Fruit fly (Drosophila melanogaster) whole organism, embryonic: ENCODE measurements around the gene CG5225.

Experiments
- B-H2 ChIP-seq: fragments of 200-800 bp; sonication (Bioruptor generic); optimal IDR thresholded peaks from 2 replicates; lab custom pipeline; 2018; ENCODE audit warnings: missing biosample characterization, mild to moderate bottlenecking, missing genetic modification characterization
- Bteb2 ChIP-seq: fragments of 200-800 bp; sonication (Bioruptor generic); optimal IDR thresholded peaks from 2 replicates; lab custom pipeline; 2016; ENCODE audit warnings: missing biosample characterization, missing genetic modification characterization
- CG10543 ChIP-seq: fragments of 200-800 bp; sonication (Bioruptor generic); optimal IDR thresholded peaks from 3 replicates; lab custom pipeline; 2017; ENCODE audit warnings: missing biosample characterization, mild to moderate bottlenecking, missing genetic modification characterization, moderate library complexity
- CG12659 ChIP-seq: fragments of 200-800 bp; sonication (Bioruptor generic); optimal IDR thresholded peaks from 3 replicates; lab custom pipeline; 2017; ENCODE audit warnings: mild to moderate bottlenecking, missing biosample characterization, missing genetic modification reagents, missing genetic modification characterization
- CG13123 ChIP-seq: fragments of 200-800 bp; sonication (Bioruptor generic); optimal IDR thresholded peaks from 2 replicates; lab custom pipeline; 2016; ENCODE audit warnings: missing biosample characterization, missing genetic modification characterization
- CG14667 ChIP-seq: fragments of 200-800 bp; sonication (Bioruptor generic); IDR thresholded peaks from 2 replicates; pipeline ENCODE4 v1.3.6; 2022; ENCODE audit warnings: missing biosample characterization, missing genetic modification characterization
- CG15514 ChIP-seq: fragments of 200-800 bp; sonication (Bioruptor generic); optimal IDR thresholded peaks from 3 replicates; lab custom pipeline; 2017; ENCODE audit warnings: missing biosample characterization, missing genetic modification characterization, mild to moderate bottlenecking, moderate library complexity, missing genetic modification reagents
- CG32532 ChIP-seq: fragments of 200-800 bp; sonication (Bioruptor generic); IDR thresholded peaks from 2 replicates; pipeline ENCODE4 v1.3.6; 2022; ENCODE audit warnings: missing biosample characterization, missing genetic modification characterization
- CG3407 ChIP-seq: fragments of 200-800 bp; sonication (Bioruptor generic); optimal IDR thresholded peaks from 2 replicates; lab custom pipeline; 2018; ENCODE audit warnings: missing biosample characterization, mild to moderate bottlenecking, missing genetic modification characterization
- CG4730 ChIP-seq: fragments of 200-800 bp; sonication (Bioruptor generic); IDR thresholded peaks from 2 replicates; pipeline ENCODE4 v1.3.6; 2022; ENCODE audit warnings: missing biosample characterization, missing genetic modification characterization
- CG6272 ChIP-seq: fragments of 200-800 bp; sonication (Bioruptor generic); IDR thresholded peaks from 2 replicates; pipeline ENCODE4 v1.3.6; 2022; ENCODE audit warnings: missing biosample characterization, missing genetic modification characterization
- CG7556 ChIP-seq: fragments of 200-800 bp; sonication (Bioruptor generic); optimal IDR thresholded peaks from 2 replicates; lab custom pipeline; 2017; ENCODE audit warnings: missing biosample characterization, mild to moderate bottlenecking, missing genetic modification characterization
- CG7839 ChIP-seq: fragments of 200-800 bp; sonication (Bioruptor generic); optimal IDR thresholded peaks from 3 replicates; lab custom pipeline; 2018; ENCODE audit warnings: missing biosample characterization, mild to moderate bottlenecking, missing genetic modification characterization, moderate library complexity
- CG7987 ChIP-seq: fragments of 200-800 bp; sonication (Bioruptor generic); optimal IDR thresholded peaks from 2 replicates; lab custom pipeline; 2018; ENCODE audit warnings: missing biosample characterization, mild to moderate bottlenecking, missing genetic modification characterization, moderate library complexity
- CG8290 ChIP-seq, 3 experiments: fragments of 200-800 bp; sonication (Bioruptor generic); optimal IDR thresholded peaks; 2 replicates each; lab custom pipeline; 2016 to 2019; ENCODE audit warnings: missing biosample characterization in 3 of 3, missing genetic modification characterization in 3 of 3, mild to moderate bottlenecking in 2 of 3, moderate library complexity in 1 of 3
- CG9437 ChIP-seq: fragments of 200-800 bp; sonication (Bioruptor generic); optimal IDR thresholded peaks from 2 replicates; lab custom pipeline; 2018; ENCODE audit warnings: missing biosample characterization, mild to moderate bottlenecking, missing genetic modification characterization
- CoRest ChIP-seq: fragments of 200-800 bp; sonication (Bioruptor generic); optimal IDR thresholded peaks from 3 replicates; lab custom pipeline; 2018; ENCODE audit warnings: missing biosample characterization, mild to moderate bottlenecking, missing genetic modification characterization, moderate library complexity
- Deaf1 ChIP-seq: fragments of 200-800 bp; optimal IDR thresholded peaks from 3 replicates; lab custom pipeline; 2019; ENCODE audit warnings: missing biosample characterization, mild to moderate bottlenecking, missing genetic modification characterization, moderate library complexity
- Fer1 ChIP-seq: fragments of 200-800 bp; sonication (Bioruptor generic); optimal IDR thresholded peaks from 2 replicates; lab custom pipeline; 2017; ENCODE audit warnings: missing biosample characterization, mild to moderate bottlenecking, missing genetic modification characterization
- Fer2 ChIP-seq: fragments of 200-800 bp; sonication (Bioruptor generic); optimal IDR thresholded peaks from 2 replicates; lab custom pipeline; 2018; ENCODE audit warnings: missing biosample characterization, mild to moderate bottlenecking, missing genetic modification characterization, moderate library complexity
- H15 ChIP-seq: fragments of 200-800 bp; sonication (Bioruptor generic); IDR thresholded peaks from 3 replicates; pipeline ENCODE4 v1.3.6; 2022; ENCODE audit warnings: missing biosample characterization, missing genetic modification characterization
- HLH3B ChIP-seq: fragments of 200-800 bp; sonication (Bioruptor generic); IDR thresholded peaks from 2 replicates; pipeline ENCODE4 v1.3.6; 2022; ENCODE audit warnings: missing biosample characterization, missing genetic modification characterization
- Hr51 ChIP-seq, 2 experiments: fragments of 200-800 bp; sonication (Bioruptor generic); optimal IDR thresholded peaks; 2 replicates in 1 of 2; 3 replicates in 1 of 2; lab custom pipeline; 2016 to 2018; ENCODE audit warnings: missing biosample characterization in 2 of 2, missing genetic modification characterization in 2 of 2, mild to moderate bottlenecking in 1 of 2, moderate library complexity in 1 of 2
- Jarid2 ChIP-seq: fragments of 200-800 bp; sonication (Bioruptor generic); optimal IDR thresholded peaks from 3 replicates; lab custom pipeline; 2017; ENCODE audit warnings: mild to moderate bottlenecking, missing biosample characterization, missing genetic modification reagents, missing genetic modification characterization
- MBD-R2 ChIP-seq: fragments of 200-800 bp; sonication (Bioruptor generic); IDR thresholded peaks from 2 replicates; pipeline ENCODE4 v1.3.6; 2022; ENCODE audit warnings: missing biosample characterization, missing genetic modification characterization
- Side ChIP-seq: fragments of 200-800 bp; sonication (Bioruptor generic); optimal IDR thresholded peaks from 2 replicates; lab custom pipeline; 2016; ENCODE audit warnings: missing biosample characterization, missing genetic modification characterization
- Tbp ChIP-seq: fragments of >200 bp; optimal IDR thresholded peaks from 2 replicates; lab custom pipeline; 2018; ENCODE audit warnings: missing biosample characterization, missing genetic modification characterization
- ab ChIP-seq: fragments of 200-800 bp; sonication (Bioruptor generic); optimal IDR thresholded peaks from 2 replicates; lab custom pipeline; 2016; ENCODE audit warnings: missing biosample characterization, missing genetic modification characterization
- abd-A ChIP-seq: fragments of 200-800 bp; sonication (Bioruptor generic); optimal IDR thresholded peaks from 3 replicates; lab custom pipeline; 2019; ENCODE audit warnings: missing biosample characterization, mild to moderate bottlenecking, missing genetic modification characterization, moderate library complexity
- amos ChIP-seq: fragments of 200-800 bp; sonication (Bioruptor generic); IDR thresholded peaks from 2 replicates; pipeline ENCODE4 v1.3.6; 2022; ENCODE audit warnings: missing biosample characterization, missing genetic modification characterization; ENCODE audit not compliant: partially characterized antibody
- caup ChIP-seq: fragments of 200-800 bp; sonication (Bioruptor generic); optimal IDR thresholded peaks from 3 replicates; lab custom pipeline; 2017; ENCODE audit warnings: missing biosample characterization, mild to moderate bottlenecking, missing genetic modification characterization, moderate library complexity; ENCODE audit not compliant: severe bottlenecking
- cg ChIP-seq: fragments of 200-800 bp; sonication (Bioruptor generic); optimal IDR thresholded peaks from 3 replicates; lab custom pipeline; 2019; ENCODE audit warnings: missing biosample characterization, mild to moderate bottlenecking, missing genetic modification characterization, moderate library complexity
- corto ChIP-seq: fragments of 200-800 bp; sonication (Bioruptor generic); optimal IDR thresholded peaks from 2 replicates; lab custom pipeline; 2016; ENCODE audit warnings: missing biosample characterization, mild to moderate bottlenecking, missing genetic modification characterization, moderate library complexity
- crp ChIP-seq, 2 experiments: fragments of 200-800 bp; sonication (Bioruptor generic); optimal IDR thresholded peaks; 2 replicates in 1 of 2; 3 replicates in 1 of 2; lab custom pipeline; 2017; ENCODE audit warnings: missing biosample characterization in 2 of 2, missing genetic modification characterization in 2 of 2, mild to moderate bottlenecking in 1 of 2, moderate library complexity in 1 of 2
- danr ChIP-seq: fragments of 200-800 bp; sonication (Bioruptor generic); IDR thresholded peaks from 2 replicates; pipeline ENCODE4 v1.3.6; 2022; ENCODE audit warnings: missing biosample characterization, missing genetic modification characterization
- eve ChIP-seq, 2 experiments: fragments of >200 bp; optimal IDR thresholded peaks; 2 replicates each; lab custom pipeline; 2017; ENCODE audit warnings: missing biosample characterization in 2 of 2, missing genetic modification characterization in 2 of 2
- fd96Cb ChIP-seq: fragments of 200-800 bp; sonication (Bioruptor generic); optimal IDR thresholded peaks from 2 replicates; lab custom pipeline; 2018; ENCODE audit warnings: missing biosample characterization, mild to moderate bottlenecking, missing genetic modification characterization, moderate library complexity
- kay ChIP-seq: fragments of 200-800 bp; sonication (Bioruptor generic); optimal IDR thresholded peaks from 2 replicates; lab custom pipeline; 2016; ENCODE audit warnings: missing biosample characterization, missing genetic modification characterization
- ken ChIP-seq: fragments of 200-800 bp; sonication (Bioruptor generic); IDR thresholded peaks from 3 replicates; pipeline ENCODE4 v1.3.6; 2022; ENCODE audit warnings: missing biosample characterization, missing genetic modification characterization
- lab ChIP-seq: fragments of 200-800 bp; sonication (Bioruptor generic); optimal IDR thresholded peaks from 3 replicates; lab custom pipeline; 2017; ENCODE audit warnings: missing biosample characterization, missing genetic modification characterization, mild to moderate bottlenecking, moderate library complexity, missing genetic modification reagents
- nerfin-2 ChIP-seq: fragments of 200-800 bp; sonication (Bioruptor generic); IDR thresholded peaks from 2 replicates; pipeline ENCODE4 v1.3.6; 2022; ENCODE audit warnings: missing biosample characterization, missing genetic modification characterization; ENCODE audit not compliant: partially characterized antibody
- nom ChIP-seq: fragments of 200-800 bp; sonication (Bioruptor generic); optimal IDR thresholded peaks from 2 replicates; lab custom pipeline; 2017; ENCODE audit warnings: missing biosample characterization, missing genetic modification characterization, mild to moderate bottlenecking, moderate library complexity, missing genetic modification reagents
- psq ChIP-seq: fragments of 200-800 bp; sonication (Bioruptor generic); optimal IDR thresholded peaks from 2 replicates; lab custom pipeline; 2017; ENCODE audit warnings: missing biosample characterization, missing genetic modification characterization
- row ChIP-seq: fragments of 200-800 bp; sonication (Bioruptor generic); IDR thresholded peaks from 3 replicates; pipeline ENCODE4 v1.3.6; 2022; ENCODE audit warnings: missing biosample characterization, missing genetic modification characterization
- sd ChIP-seq: fragments of 200-800 bp; sonication (Bioruptor generic); optimal IDR thresholded peaks from 3 replicates; lab custom pipeline; 2018; ENCODE audit warnings: missing biosample characterization, mild to moderate bottlenecking, missing genetic modification characterization, moderate library complexity
- slbo ChIP-seq: fragments of 200-800 bp; sonication (Bioruptor generic); IDR thresholded peaks from 2 replicates; pipeline ENCODE4 v1.3.6; 2022; ENCODE audit warnings: missing biosample characterization, missing genetic modification characterization
- sug ChIP-seq: fragments of 200-800 bp; optimal IDR thresholded peaks from 2 replicates; lab custom pipeline; 2019; ENCODE audit warnings: missing biosample characterization, mild to moderate bottlenecking, missing genetic modification characterization, moderate library complexity

The CG5225 gene

DNA sequence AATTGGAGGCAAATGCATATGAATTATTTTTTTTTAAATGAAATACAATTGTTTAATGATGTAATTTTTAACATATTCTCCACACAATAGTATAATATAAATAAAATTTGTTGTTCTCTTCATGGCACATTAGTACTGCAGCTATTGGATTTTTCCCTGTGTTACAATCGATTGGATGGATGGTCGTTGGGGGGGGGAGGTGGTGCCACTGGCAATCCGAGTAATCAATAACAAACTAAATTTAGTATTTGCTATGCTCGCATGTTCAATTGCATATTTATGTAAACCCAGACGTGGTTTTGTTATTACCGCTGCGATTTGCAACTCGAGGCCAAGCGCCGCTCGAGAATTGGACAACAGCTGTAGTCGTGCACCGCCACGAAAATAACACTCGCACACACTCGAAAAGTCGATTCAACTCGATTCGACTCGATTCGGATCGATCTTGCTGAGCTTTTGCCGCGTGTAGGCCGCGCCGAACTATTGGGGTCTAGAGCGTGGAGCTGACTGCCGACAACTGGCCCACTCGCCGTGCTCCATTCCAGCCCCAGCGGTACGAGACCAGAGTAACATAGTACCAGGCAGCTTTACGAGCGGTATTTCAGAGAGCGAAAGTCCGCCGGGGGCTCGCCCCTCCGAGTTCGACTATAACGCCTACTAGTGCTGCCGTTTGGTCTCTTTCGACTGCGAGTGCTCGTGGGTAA, 41.1 kb upstream of the CG5225 start, which contains the start of gene CG18622 (continued):
- TF ChIP-seq B-H2 (GFP tag; lab: Kevin White, UChicago): peak; percentile 19
- no peak for TF ChIP-seq Side (GFP tag; lab: Kevin White, UChicago)
- peak; percentile 26 for TF ChIP-seq CG7987 (GFP tag; lab: Kevin White, UChicago)
- no peak for TF ChIP-seq kay (GFP tag; lab: Kevin White, UChicago)
- TF ChIP-seq caup (GFP tag; lab: Kevin White, UChicago): peak; percentile 33
- 0 out of 2 replicates have a peak, but pooled peaks have one; percentile 2 for TF ChIP-seq slbo
- TF ChIP-seq row (GFP tag; lab: Robert Waterston, UW): no peak; the same call in 2 of the 3 replicates
- TF ChIP-seq ken: 0 out of 3 replicates have a peak, but pooled peaks have one; percentile 32
- peak; percentile 30 for TF ChIP-seq CG15514 (GFP tag; lab: Kevin White, UChicago)
- TF ChIP-seq Fer2: no peak
- TF ChIP-seq nerfin-2 (GFP tag; lab: Robert Waterston, UW): 0 out of 2 replicates have a peak, but pooled peaks have one; percentile 19
- TF ChIP-seq CG7556 (GFP tag; lab: Kevin White, UChicago): no peak
- peak; percentile 24 for TF ChIP-seq CG12659
- TF ChIP-seq CG3407 (GFP tag; lab: Kevin White, UChicago): peak; percentile 4
- no peak for TF ChIP-seq corto
- no peak for TF ChIP-seq CG14667 (GFP tag; lab: Robert Waterston, UW)
- peak; percentile 38 for TF ChIP-seq CG7839 (tag; lab: Kevin White, UChicago)
- no peak for TF ChIP-seq Bteb2 (GFP tag; lab: Kevin White, UChicago)
- peak; percentile 6 for TF ChIP-seq fd96Cb (tag; lab: Kevin White, UChicago)
- peak; percentile 8 for TF ChIP-seq CoRest (tag; lab: Kevin White, UChicago)
- 0 out of 2 replicates have a peak, but pooled peaks have one; percentile 19 for TF ChIP-seq CG4730 (GFP tag; lab: Robert Waterston, UW)
- peak in 1 of 2 experiments; percentile 10 for TF ChIP-seq crp (GFP tag; optimal IDR thresholded peaks at IDR 0.05; lab: Kevin White, UChicago)
- 0 out of 2 replicates have a peak, but pooled peaks have one; percentile 19 for TF ChIP-seq MBD-R2 (GFP tag; lab: Robert Waterston, UW)
- TF ChIP-seq CG8290 (GFP tag; optimal IDR thresholded peaks at IDR 0.05; lab: Kevin White, UChicago): no peak
- TF ChIP-seq CG8290 (tag; optimal IDR thresholded peaks at IDR 0.05; lab: Kevin White, UChicago): peak in 1 of 2 experiments; percentile 49
- no peak for TF ChIP-seq Fer1 (GFP tag; lab: Kevin White, UChicago)
- peak; percentile 87 for TF ChIP-seq Jarid2 (GFP tag; lab: Kevin White, UChicago)
- TF ChIP-seq Tbp (GFP tag; lab: Kevin White, UChicago): no peak
- peak; percentile 7 for TF ChIP-seq cg (GFP tag; lab: Kevin White, UChicago)
- peak; percentile 83 for TF ChIP-seq sug
- TF ChIP-seq CG6272 (GFP tag; lab: Robert Waterston, UW): no peak
- peak in 1 of 2 experiments; percentile 24 for TF ChIP-seq Hr51 (GFP tag; optimal IDR thresholded peaks at IDR 0.05; lab: Kevin White, UChicago)
- peak; percentile 51; the same call in 1 of the 2 replicates for TF ChIP-seq amos (GFP tag; lab: Robert Waterston, UW)
- TF ChIP-seq psq (GFP tag; lab: Kevin White, UChicago): no peak
- peak; percentile 26 for TF ChIP-seq lab (GFP tag; lab: Kevin White, UChicago)
- peak; percentile 29 for TF ChIP-seq CG32532 (GFP tag; lab: Robert Waterston, UW)
- no peak for TF ChIP-seq H15 (GFP tag; lab: Robert Waterston, UW)
- no peak for TF ChIP-seq danr (GFP tag; lab: Robert Waterston, UW)
- no peak for TF ChIP-seq eve (GFP tag; optimal IDR thresholded peaks at IDR 0.05; lab: Kevin White, UChicago)
- peak; percentile 15 for TF ChIP-seq nom (GFP tag; lab: Kevin White, UChicago)
- TF ChIP-seq ab (GFP tag; lab: Kevin White, UChicago): no peak
- no peak for TF ChIP-seq CG13123
- peak; percentile 52; the same call in 1 of the 2 replicates for TF ChIP-seq HLH3B (GFP tag; lab: Robert Waterston, UW)
- peak; percentile 66 for TF ChIP-seq abd-A (tag; lab: Kevin White, UChicago)
- TF ChIP-seq CG10543: peak; percentile 96
- peak; percentile 88 for TF ChIP-seq Deaf1 (tag; lab: Kevin White, UChicago)
- peak; percentile 61 for TF ChIP-seq sd
- TF ChIP-seq CG9437 (GFP tag; lab: Kevin White, UChicago): no peak
